Worm (Caenorhabditis elegans): Measurements from ENCODE around the gene chil-13.

DNA sequence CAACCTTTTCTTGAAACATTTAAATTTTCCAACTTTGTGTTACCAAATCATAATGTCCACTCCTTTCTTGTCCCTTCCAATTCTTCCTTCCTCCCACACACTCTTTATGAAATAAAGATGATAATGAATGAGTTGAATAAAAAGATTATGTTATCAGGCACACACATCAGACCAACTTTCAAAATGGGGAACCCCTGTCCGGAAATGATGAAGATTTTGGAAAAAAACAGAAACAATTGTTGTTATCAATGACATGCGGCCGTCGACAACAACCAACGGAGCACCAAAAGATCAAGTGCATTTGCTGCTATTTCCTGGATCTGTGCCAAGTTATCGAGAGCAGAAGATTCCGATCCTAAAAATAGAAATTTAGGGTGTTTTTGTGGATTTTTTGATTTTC, 45.2 kb upstream of the chil-13 start:
- TF ChIP-seq pag-3 (tag; optimal IDR thresholded peaks at IDR 0.05; ENCODE audit: borderline replicate concordance, insufficient read depth) (no peak), egl-27 (tag; optimal IDR thresholded peaks at IDR 0.05) (no peak), lin-13 (GFP tag; optimal IDR thresholded peaks at IDR 0.05) (no peak), lin-39 (tag; optimal IDR thresholded peaks at IDR 0.05) (no peak), jun-1 (tag; optimal IDR thresholded peaks at IDR 0.05) (no peak), Y116A8C.19 (tag; optimal IDR thresholded peaks at IDR 0.05; ENCODE audit: borderline replicate concordance) (no peak), nhr-12 (tag; optimal IDR thresholded peaks at IDR 0.05) (no peak), snpc-4 (tag; optimal IDR thresholded peaks at IDR 0.05) (no peak)

All from whole organism, L1 larva.